Worm (Caenorhabditis elegans) whole organism, L1 larva: ENCODE measurements around the gene pycr-1.

ENCODE experiments used
- alr-1 ChIP-seq: fragments of 200-800 bp; sonication (Bioruptor generic); optimal IDR thresholded peaks from 2 replicates; lab custom pipeline; 2018; ENCODE audit warnings: borderline replicate concordance, mild to moderate bottlenecking, missing genetic modification characterization, missing compliant biosample characterization
- blmp-1 ChIP-seq: fragments of 150-350 bp; optimal IDR thresholded peaks from 2 replicates; lab custom pipeline; 2014; ENCODE audit warnings: missing biosample characterization, missing genetic modification characterization
- ceh-90 ChIP-seq: sonication (generic microtip); optimal IDR thresholded peaks from 2 replicates; lab custom pipeline; 2016; ENCODE audit warnings: missing genetic modification characterization, missing compliant biosample characterization
- isw-1 ChIP-seq: fragments of 200-800 bp; sonication (Bioruptor generic); IDR thresholded peaks from 2 replicates; pipeline ENCODE4 v1.3.6; 2022; ENCODE audit warnings: missing genetic modification characterization, missing compliant biosample characterization
- lsy-2 ChIP-seq, 2 experiments: fragments of 150-350 bp; optimal IDR thresholded peaks; 2 replicates each; lab custom pipeline; 2014; ENCODE audit warnings: missing biosample characterization in 2 of 2, missing genetic modification characterization in 2 of 2
- mep-1 ChIP-seq: fragments of 150-350 bp; optimal IDR thresholded peaks from 2 replicates; lab custom pipeline; 2014; ENCODE audit warnings: missing biosample characterization, missing genetic modification characterization
- nhr-11 ChIP-seq: fragments of 150-350 bp; optimal IDR thresholded peaks from 2 replicates; lab custom pipeline; 2014; ENCODE audit warnings: missing biosample characterization, missing genetic modification characterization
- nhr-12 ChIP-seq: sonication (generic microtip); optimal IDR thresholded peaks from 2 replicates; lab custom pipeline; 2017; ENCODE audit warnings: missing biosample characterization, missing genetic modification characterization
- pag-3 ChIP-seq: sonication (generic microtip); optimal IDR thresholded peaks from 2 replicates; lab custom pipeline; 2017; ENCODE audit warnings: missing genetic modification characterization, mild to moderate bottlenecking, missing compliant biosample characterization, antibody characterized with exemption, borderline replicate concordance; ENCODE audit not compliant: insufficient read depth
- pqm-1 ChIP-seq: sonication (generic microtip); optimal IDR thresholded peaks from 3 replicates; lab custom pipeline; 2017; ENCODE audit warnings: missing biosample characterization, missing genetic modification characterization
- skn-1 ChIP-seq: fragments of 150-350 bp; optimal IDR thresholded peaks from 2 replicates; lab custom pipeline; 2014; ENCODE audit warnings: missing biosample characterization, missing genetic modification characterization
- snpc-4 ChIP-seq: fragments of 150-350 bp; optimal IDR thresholded peaks from 2 replicates; lab custom pipeline; 2014; ENCODE audit warnings: missing biosample characterization, missing genetic modification characterization
- snu-23 ChIP-seq: sonication (generic microtip); optimal IDR thresholded peaks from 2 replicates; lab custom pipeline; 2016; ENCODE audit warnings: missing genetic modification characterization, missing compliant biosample characterization
- unc-62 ChIP-seq: fragments of 150-350 bp; optimal IDR thresholded peaks from 2 replicates; lab custom pipeline; 2014; ENCODE audit warnings: missing biosample characterization, missing genetic modification reagents, missing genetic modification characterization

DNA sequence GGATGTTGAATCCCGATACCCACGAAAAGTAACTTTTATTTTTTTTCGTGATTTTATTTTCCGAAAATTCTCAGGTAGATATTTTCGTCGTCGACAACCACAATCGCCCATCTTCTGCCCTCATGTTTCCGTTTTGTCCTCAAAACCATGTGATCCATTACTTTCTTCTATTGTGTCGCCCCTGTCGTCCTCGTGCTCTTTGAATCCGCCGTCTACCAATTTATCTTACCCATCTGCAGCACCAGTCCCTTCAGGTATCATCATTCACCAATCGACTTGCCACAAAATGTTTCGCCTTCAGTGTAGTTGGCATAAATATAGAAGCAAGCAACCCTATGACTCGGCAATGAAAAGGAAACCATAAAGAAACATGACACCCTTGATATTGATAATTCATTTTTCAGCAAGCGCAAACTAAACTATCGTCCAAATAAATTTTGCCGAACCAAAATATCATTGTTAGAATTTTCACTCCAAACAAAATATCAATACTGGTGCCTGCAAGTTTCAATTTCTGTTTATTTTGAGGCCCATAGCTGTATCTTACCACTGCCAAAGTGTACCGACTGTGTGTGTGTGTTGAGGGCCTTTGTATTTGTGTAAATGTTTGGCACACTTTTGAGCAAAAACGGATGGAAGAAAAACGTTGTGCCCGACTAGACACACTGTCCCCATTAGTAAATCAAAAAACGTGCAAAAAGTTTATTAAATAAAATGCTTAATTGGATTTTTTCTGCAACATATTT lies 21.2 kb downstream of the pycr-1 start:
- TF ChIP-seq nhr-11 (no peak), ceh-90 (tag; lab: Kevin White, UChicago) (no peak), nhr-12 (tag; lab: Kevin White, UChicago) (no peak), snu-23 (peak; percentile 47), snpc-4 (tag; lab: Kevin White, UChicago) (no peak), mep-1 (tag; lab: Kevin White, UChicago) (no peak), alr-1 (tag; lab: Kevin White, UChicago) (no peak), skn-1 (tag; lab: Kevin White, UChicago) (no peak), lsy-2 (tag; optimal IDR thresholded peaks at IDR 0.05; lab: Kevin White, UChicago) (peak in 1 of 2 experiments; percentile 35), pag-3 (tag; lab: Kevin White, UChicago) (peak; percentile 24), blmp-1 (peak; percentile 43), isw-1 (GFP tag; lab: Robert Waterston, UW) (no peak), pqm-1 (tag; lab: Kevin White, UChicago) (no peak), unc-62 (GFP tag; lab: Kevin White, UChicago) (no peak)
